Worm (Caenorhabditis elegans): ENCODE measurements around the gene F32E10.8.

The F32E10.8 gene

ce11 chrIV:7551254-7551653, 16.2 kb upstream of the F32E10.8 start:
- TF ChIP-seq nhr-28 (tag; optimal IDR thresholded peaks at IDR 0.05) (no peak), snpc-4 (tag; optimal IDR thresholded peaks at IDR 0.05) (no peak), fkh-10 (GFP tag; optimal IDR thresholded peaks at IDR 0.05) (no peak), aha-1 (tag; optimal IDR thresholded peaks at IDR 0.05) (no peak), C34B4.2 (tag; optimal IDR thresholded peaks at IDR 0.05) (no peak), mep-1 (tag; optimal IDR thresholded peaks at IDR 0.05) (no peak), swsn-7 (tag; optimal IDR thresholded peaks at IDR 0.05) (no peak), ceh-88 (GFP tag; IDR thresholded peaks at IDR 0.05) (no peak), unc-86 (tag; optimal IDR thresholded peaks at IDR 0.05) (no peak), mab-9 (GFP tag; IDR thresholded peaks at IDR 0.05) (no peak), unc-30 (tag; optimal IDR thresholded peaks at IDR 0.05) (no peak), hlh-17 (GFP tag; optimal IDR thresholded peaks at IDR 0.05; ENCODE audit: borderline replicate concordance) (no peak), blmp-1 (tag; optimal IDR thresholded peaks at IDR 0.05) (no peak), nhr-19 (GFP tag; conservative IDR thresholded peaks at IDR 0.05) (no peak)

ce11 chrIV:7552100-7552499, 15.3 kb upstream of the F32E10.8 start:
- TF ChIP-seq nhr-77 (tag; optimal IDR thresholded peaks at IDR 0.05) (no peak), irx-1 (tag; optimal IDR thresholded peaks at IDR 0.05) (no peak), efl-1 (optimal IDR thresholded peaks at IDR 0.05) (no peak), efl-1 (GFP tag; optimal IDR thresholded peaks at IDR 0.05 in 1 of 2) (no peak), nhr-19 (GFP tag; conservative IDR thresholded peaks at IDR 0.05) (no peak), aha-1 (tag; optimal IDR thresholded peaks at IDR 0.05) (no peak), hlh-17 (GFP tag; optimal IDR thresholded peaks at IDR 0.05; ENCODE audit: borderline replicate concordance) (no peak), tlp-1 (tag; optimal IDR thresholded peaks at IDR 0.05) (no peak), xbp-1 (tag; optimal IDR thresholded peaks at IDR 0.05) (no peak), nhr-84 (tag; optimal IDR thresholded peaks at IDR 0.05) (no peak), ama-1 (optimal IDR thresholded peaks at IDR 0.05) (no peak), blmp-1 (tag; optimal IDR thresholded peaks at IDR 0.05) (no peak), lsy-2 (tag; optimal IDR thresholded peaks at IDR 0.05) (no peak), efl-3 (GFP tag; optimal IDR thresholded peaks at IDR 0.05) (no peak), unc-130 (tag; optimal IDR thresholded peaks at IDR 0.05) (no peak), ceh-8 (GFP tag; optimal IDR thresholded peaks at IDR 0.05) (no peak), mef-2 (tag; optimal IDR thresholded peaks at IDR 0.05) (no peak), nhr-12 (tag; optimal IDR thresholded peaks at IDR 0.05) (no peak), mep-1 (tag; optimal IDR thresholded peaks at IDR 0.05) (no peak), hpl-2 (GFP tag; optimal IDR thresholded peaks at IDR 0.05) (no peak), unc-98 (GFP tag; IDR thresholded peaks at IDR 0.05) (no peak)

- TF ChIP-seq zag-1 (tag; optimal IDR thresholded peaks at IDR 0.05) (no peak), unc-62 (GFP tag; optimal IDR thresholded peaks at IDR 0.05) (no peak), isw-1 (GFP tag; IDR thresholded peaks at IDR 0.05) (no peak), nhr-85 (tag) (no peak), lin-35 (GFP tag; optimal IDR thresholded peaks at IDR 0.05) (peak in 1 of 2 experiments; percentile 54), ceh-63 (GFP tag; optimal IDR thresholded peaks at IDR 0.05) (no peak), fkh-8 (tag; optimal IDR thresholded peaks at IDR 0.05) (no peak), hlh-4 (tag; optimal IDR thresholded peaks at IDR 0.05) (no peak), aly-2 (tag; optimal IDR thresholded peaks at IDR 0.05) (no peak), nhr-71 (tag; optimal IDR thresholded peaks at IDR 0.05) (peak; percentile 30), unc-98 (GFP tag; IDR thresholded peaks at IDR 0.05) (no peak), nhr-90 (tag; optimal IDR thresholded peaks at IDR 0.05; ENCODE audit: poor library complexity) (no peak), nhr-84 (tag; optimal IDR thresholded peaks at IDR 0.05) (no peak), zip-4 (GFP tag; optimal IDR thresholded peaks at IDR 0.05) (no peak), mdl-1 (tag; optimal IDR thresholded peaks at IDR 0.05) (no peak), lsy-2 (tag; optimal IDR thresholded peaks at IDR 0.05) (peak in 1 of 2 experiments; percentile 26), xbp-1 (tag; optimal IDR thresholded peaks at IDR 0.05) (no peak), dsc-1 (tag; optimal IDR thresholded peaks at IDR 0.05) (no peak), egl-27 (tag; optimal IDR thresholded peaks at IDR 0.05) (no peak), rnt-1 (tag; optimal IDR thresholded peaks at IDR 0.05) (peak; percentile 31), mep-1 (tag; optimal IDR thresholded peaks at IDR 0.05) (peak; percentile 5), nhr-11 (tag; optimal IDR thresholded peaks at IDR 0.05) (no peak), alr-1 (tag; optimal IDR thresholded peaks at IDR 0.05; ENCODE audit: borderline replicate concordance) (no peak), nhr-12 (tag; optimal IDR thresholded peaks at IDR 0.05) (no peak), efl-1 (optimal IDR thresholded peaks at IDR 0.05) (peak; percentile 4 to 7), efl-1 (GFP tag; optimal IDR thresholded peaks at IDR 0.05 in 1 of 2) (peak in 1 of 2 experiments; percentile 13), pag-3 (tag; optimal IDR thresholded peaks at IDR 0.05; ENCODE audit: borderline replicate concordance, insufficient read depth) (no peak), unc-86 (tag; optimal IDR thresholded peaks at IDR 0.05) (no peak), sptf-1 (tag; optimal IDR thresholded peaks at IDR 0.05) (no peak)
Measured at ce11 chrIV:7552958-7553553, 14.4 kb upstream of the F32E10.8 start, which contains the start of gene dif-1. TSS of gene dif-1 (minus strand) at chrIV:7553008.

Measured in whole organism, L1 larva.